Fruit fly (Drosophila melanogaster) Kc167 (cell line): ENCODE measurements around the gene TBC1D16.

ENCODE experiments used
- Sin3A ChIP-seq: fragments of >200 bp; optimal IDR thresholded peaks from 2 replicates; lab custom pipeline; 2018; ENCODE audit warnings: missing external identifiers
- h ChIP-seq: fragments of >200 bp; optimal IDR thresholded peaks from 3 replicates; lab custom pipeline; 2018; ENCODE audit warnings: missing external identifiers
- insv ChIP-seq: fragments of >200 bp; optimal IDR thresholded peaks from 3 replicates; lab custom pipeline; 2018; ENCODE audit warnings: missing external identifiers
- psq ChIP-seq: fragments of >200 bp; optimal IDR thresholded peaks from 2 replicates; lab custom pipeline; 2017; ENCODE audit warnings: missing external identifiers

dm6 chr2L:10425599-10425998 lies 9.9 kb downstream of the TBC1D16 start:
- TF ChIP-seq psq (lab: Kevin White, UChicago) (no peak), h (lab: Kevin White, UChicago) (no peak), Sin3A (lab: Kevin White, UChicago) (no peak), insv (lab: Kevin White, UChicago) (no peak)
